Fruit fly (Drosophila melanogaster) whole organism, adult: ENCODE results near the gene CG10866.

Experiments used
- CG12768 ChIP-seq: fragments of 200-800 bp; sonication (Bioruptor generic); optimal IDR thresholded peaks from 2 replicates; lab custom pipeline; 2017; ENCODE audit warnings: missing biosample characterization, missing genetic modification characterization, mild to moderate bottlenecking, moderate library complexity, missing genetic modification reagents
- CG1620 ChIP-seq: fragments of 200-800 bp; sonication (Bioruptor generic); optimal IDR thresholded peaks from 2 replicates; lab custom pipeline; 2016; ENCODE audit warnings: missing biosample characterization, missing genetic modification characterization
- CG5204 ChIP-seq: fragments of 200-800 bp; sonication (Bioruptor generic); optimal IDR thresholded peaks from 2 replicates; lab custom pipeline; 2016; ENCODE audit warnings: missing biosample characterization, missing genetic modification characterization
- Crg-1 ChIP-seq: fragments of 200-800 bp; sonication (Bioruptor generic); optimal IDR thresholded peaks from 2 replicates; lab custom pipeline; 2016; ENCODE audit warnings: missing biosample characterization, missing genetic modification characterization
- Hr96 ChIP-seq: fragments of 200-800 bp; sonication (Bioruptor generic); optimal IDR thresholded peaks from 2 replicates; lab custom pipeline; 2016; ENCODE audit warnings: missing biosample characterization, missing genetic modification characterization
- Mnt ChIP-seq: fragments of 200-800 bp; sonication (Bioruptor generic); optimal IDR thresholded peaks from 2 replicates; lab custom pipeline; 2016; ENCODE audit warnings: missing biosample characterization, mild to moderate bottlenecking, missing genetic modification characterization
- bab1 ChIP-seq: fragments of 200-800 bp; sonication (Bioruptor generic); optimal IDR thresholded peaks from 3 replicates; lab custom pipeline; 2019; ENCODE audit warnings: missing biosample characterization, mild to moderate bottlenecking, missing genetic modification characterization, moderate library complexity
- cic ChIP-seq: fragments of 200-800 bp; sonication (Bioruptor generic); optimal IDR thresholded peaks from 2 replicates; lab custom pipeline; 2017; ENCODE audit warnings: missing biosample characterization, mild to moderate bottlenecking, missing genetic modification characterization, moderate library complexity
- kay ChIP-seq: fragments of 200-800 bp; sonication (Bioruptor generic); peaks from one replicate; lab custom pipeline; 2016; ENCODE audit warnings: missing biosample characterization, missing genetic modification characterization, borderline replicate concordance
- pad ChIP-seq: fragments of 200-800 bp; sonication (Bioruptor generic); optimal IDR thresholded peaks from 3 replicates; lab custom pipeline; 2017; ENCODE audit warnings: missing biosample characterization, missing genetic modification characterization, mild to moderate bottlenecking, moderate library complexity, missing genetic modification reagents

- TF ChIP-seq CG1620 = no peak
- TF ChIP-seq kay (GFP tag; lab: Kevin White, UChicago) = no peak
- TF ChIP-seq CG12768 (GFP tag; lab: Kevin White, UChicago) = no peak
- no peak for TF ChIP-seq cic (GFP tag; lab: Kevin White, UChicago)
- no peak for TF ChIP-seq Crg-1 (GFP tag; lab: Kevin White, UChicago)
- TF ChIP-seq bab1 (GFP tag; lab: Kevin White, UChicago) = no peak
- no peak for TF ChIP-seq pad (GFP tag; lab: Kevin White, UChicago)
- no peak for TF ChIP-seq Hr96
- TF ChIP-seq Mnt (GFP tag; lab: Kevin White, UChicago) = no peak
- TF ChIP-seq CG5204 (GFP tag; lab: Kevin White, UChicago) = no peak
Observed at dm6 chr3L:3965102-3965501, 27.3 kb upstream of the CG10866 start.
